Worm (Caenorhabditis elegans) whole organism, young adult: ENCODE data around the gene C13F10.5.

Experiments used
- let-526 ChIP-seq: fragments of 200-800 bp; sonication (Bioruptor generic); IDR thresholded peaks from 2 replicates; pipeline ENCODE4 v1.3.6; 2022; ENCODE audit warnings: missing genetic modification reagents, missing genetic modification characterization, missing compliant biosample characterization
- snpc-4 ChIP-seq, 5 experiments: fragments of 150-350 bp in 1 of 5; sonication (generic microtip) in 4 of 5; optimal IDR thresholded peaks; 2 replicates each; lab custom pipeline; 2014 to 2018; ENCODE audit warnings: missing genetic modification characterization in 5 of 5, missing biosample characterization in 3 of 5, antibody characterized with exemption in 2 of 5, mild to moderate bottlenecking in 2 of 5, missing compliant biosample characterization in 2 of 5, missing genotype in 2 of 5, moderate library complexity in 2 of 5, missing genetic modification reagents in 1 of 5

ce11 chrV:7199932-7200331, 19.0 kb downstream of the C13F10.5 start, which contains the start of gene F09G2.1:
- TF ChIP-seq snpc-4 (GFP tag; optimal IDR thresholded peaks at IDR 0.05; lab: Kevin White, UChicago) (no peak), snpc-4 (tag; optimal IDR thresholded peaks at IDR 0.05; lab: Kevin White, UChicago) (no peak), let-526 (no peak)
